Fruit fly (Drosophila melanogaster) whole organism, embryonic: ENCODE results near the gene aos.

Experiments
- Abd-B ChIP-seq: fragments of 200-800 bp; sonication (Bioruptor generic); optimal IDR thresholded peaks from 2 replicates; lab custom pipeline; 2018; ENCODE audit warnings: missing biosample characterization, mild to moderate bottlenecking, missing genetic modification characterization, moderate library complexity
- Asciz ChIP-seq: fragments of 200-800 bp; sonication (Bioruptor generic); optimal IDR thresholded peaks from 2 replicates; lab custom pipeline; 2017; ENCODE audit warnings: missing biosample characterization, mild to moderate bottlenecking, missing genetic modification characterization, missing genetic modification reagents
- CG11696 ChIP-seq: fragments of 200-800 bp; sonication (Bioruptor generic); IDR thresholded peaks from 2 replicates; pipeline ENCODE4 v1.3.6; 2022; ENCODE audit warnings: missing biosample characterization, missing genetic modification characterization
- CG13123 ChIP-seq: fragments of 200-800 bp; sonication (Bioruptor generic); optimal IDR thresholded peaks from 2 replicates; lab custom pipeline; 2016; ENCODE audit warnings: missing biosample characterization, missing genetic modification characterization
- CG14050 ChIP-seq: fragments of 200-800 bp; sonication (Bioruptor generic); IDR thresholded peaks from 3 replicates; pipeline ENCODE4 v1.3.6; 2022; ENCODE audit warnings: missing biosample characterization, missing genetic modification characterization
- CG14710 ChIP-seq: fragments of 200-800 bp; sonication (Bioruptor generic); optimal IDR thresholded peaks from 3 replicates; lab custom pipeline; 2019; ENCODE audit warnings: missing biosample characterization, mild to moderate bottlenecking, missing genetic modification characterization, moderate library complexity
- CG16863 ChIP-seq: fragments of 200-800 bp; sonication (Bioruptor generic); optimal IDR thresholded peaks from 3 replicates; lab custom pipeline; 2016; ENCODE audit warnings: missing biosample characterization, missing genetic modification characterization
- CG17802 ChIP-seq: fragments of 200-800 bp; sonication (Bioruptor generic); optimal IDR thresholded peaks from 2 replicates; lab custom pipeline; 2018; ENCODE audit warnings: missing biosample characterization, mild to moderate bottlenecking, missing genetic modification characterization, moderate library complexity
- CG17912 ChIP-seq: fragments of 200-800 bp; sonication (Bioruptor generic); optimal IDR thresholded peaks from 2 replicates; lab custom pipeline; 2018; ENCODE audit warnings: missing biosample characterization, mild to moderate bottlenecking, missing genetic modification characterization
- CG42726 ChIP-seq: fragments of 200-800 bp; sonication (Bioruptor generic); IDR thresholded peaks from 2 replicates; pipeline ENCODE4 v1.3.6; 2022; ENCODE audit warnings: missing biosample characterization, missing genetic modification characterization; ENCODE audit not compliant: partially characterized antibody
- CG4404 ChIP-seq: fragments of 200-800 bp; sonication (Bioruptor generic); IDR thresholded peaks from 2 replicates; pipeline ENCODE4 v1.3.6; 2022; ENCODE audit warnings: missing biosample characterization, missing genetic modification characterization
- CG9437 ChIP-seq: fragments of 200-800 bp; sonication (Bioruptor generic); optimal IDR thresholded peaks from 2 replicates; lab custom pipeline; 2018; ENCODE audit warnings: missing biosample characterization, mild to moderate bottlenecking, missing genetic modification characterization
- Dll ChIP-seq: fragments of 200-800 bp; sonication (Bioruptor generic); IDR thresholded peaks from 4 replicates; pipeline ENCODE4 v1.3.6; 2022; ENCODE audit warnings: missing biosample characterization, missing genetic modification characterization; ENCODE audit not compliant: partially characterized antibody
- Doc2 ChIP-seq: fragments of 200-800 bp; sonication (Bioruptor generic); IDR thresholded peaks from 2 replicates; pipeline ENCODE4 v1.3.6; 2022; ENCODE audit warnings: missing biosample characterization, missing genetic modification characterization
- Ets65A ChIP-seq: fragments of 200-800 bp; sonication (Bioruptor generic); peaks from one replicate; lab custom pipeline; 2016; ENCODE audit warnings: missing biosample characterization, missing genetic modification characterization
- H2.0 ChIP-seq: fragments of 200-800 bp; sonication (Bioruptor generic); IDR thresholded peaks from 2 replicates; pipeline ENCODE4 v1.3.6; 2022; ENCODE audit warnings: missing biosample characterization, missing genetic modification characterization
- Hr39 ChIP-seq: fragments of >200 bp; optimal IDR thresholded peaks from 2 replicates; lab custom pipeline; 2017
- Hr78 ChIP-seq, 2 experiments: fragments of 200-800 bp in 1 of 2; fragments of >200 bp in 1 of 2; sonication (Bioruptor generic) in 1 of 2; optimal IDR thresholded peaks; 2 replicates each; lab custom pipeline; 2017 to 2019; ENCODE audit warnings: missing biosample characterization in 2 of 2, missing genetic modification characterization in 2 of 2, mild to moderate bottlenecking in 1 of 2, moderate library complexity in 1 of 2
- Hsf ChIP-seq: fragments of 200-800 bp; sonication (Bioruptor generic); optimal IDR thresholded peaks from 3 replicates; lab custom pipeline; 2016; ENCODE audit warnings: missing biosample characterization, missing genetic modification characterization
- Max ChIP-seq: fragments of 200-800 bp; sonication (Bioruptor generic); optimal IDR thresholded peaks from 2 replicates; lab custom pipeline; 2016; ENCODE audit warnings: missing biosample characterization, mild to moderate bottlenecking, missing genetic modification characterization
- Oli ChIP-seq: fragments of 200-800 bp; sonication (Bioruptor generic); optimal IDR thresholded peaks from 2 replicates; lab custom pipeline; 2018; ENCODE audit warnings: missing biosample characterization, mild to moderate bottlenecking, missing genetic modification characterization, moderate library complexity
- PHDP ChIP-seq: fragments of 200-800 bp; sonication (Bioruptor generic); optimal IDR thresholded peaks from 3 replicates; lab custom pipeline; 2018; ENCODE audit warnings: missing biosample characterization, mild to moderate bottlenecking, missing genetic modification characterization, moderate library complexity
- Ravus ChIP-seq: fragments of 200-800 bp; sonication (Bioruptor generic); IDR thresholded peaks from 2 replicates; pipeline ENCODE4 v1.3.6; 2022; ENCODE audit warnings: missing biosample characterization, missing genetic modification characterization
- Six4 ChIP-seq: fragments of 200-800 bp; sonication (Bioruptor generic); optimal IDR thresholded peaks from 2 replicates; lab custom pipeline; 2016; ENCODE audit warnings: missing biosample characterization, missing genetic modification characterization
- Usf ChIP-seq: fragments of 200-800 bp; sonication (Bioruptor generic); optimal IDR thresholded peaks from 2 replicates; lab custom pipeline; 2017; ENCODE audit warnings: missing genotype, missing biosample characterization, missing genetic modification characterization
- ara ChIP-seq: fragments of 200-800 bp; sonication (Bioruptor generic); IDR thresholded peaks from 2 replicates; pipeline ENCODE4 v1.3.6; 2022; ENCODE audit warnings: missing biosample characterization, missing genetic modification characterization
- dmrt11E ChIP-seq: fragments of 200-800 bp; sonication (Bioruptor generic); optimal IDR thresholded peaks from 3 replicates; lab custom pipeline; 2018; ENCODE audit warnings: missing biosample characterization, mild to moderate bottlenecking, missing genetic modification characterization, moderate library complexity
- eve ChIP-seq, 2 experiments: fragments of >200 bp; optimal IDR thresholded peaks; 2 replicates each; lab custom pipeline; 2017; ENCODE audit warnings: missing biosample characterization in 2 of 2, missing genetic modification characterization in 2 of 2
- grn ChIP-seq: fragments of 200-800 bp; sonication (Bioruptor generic); optimal IDR thresholded peaks from 3 replicates; lab custom pipeline; 2017; ENCODE audit warnings: missing biosample characterization, missing genetic modification characterization
- gsb-n ChIP-seq: fragments of 200-800 bp; sonication (Bioruptor generic); optimal IDR thresholded peaks from 3 replicates; lab custom pipeline; 2018; ENCODE audit warnings: missing biosample characterization, mild to moderate bottlenecking, missing genetic modification characterization
- lbe ChIP-seq: fragments of 200-800 bp; sonication (Bioruptor generic); optimal IDR thresholded peaks from 2 replicates; lab custom pipeline; 2016; ENCODE audit warnings: missing biosample characterization, mild to moderate bottlenecking, missing genetic modification characterization
- nmo ChIP-seq: fragments of 200-800 bp; sonication (Bioruptor generic); optimal IDR thresholded peaks from 2 replicates; lab custom pipeline; 2018; ENCODE audit warnings: missing biosample characterization, mild to moderate bottlenecking, missing genetic modification characterization, moderate library complexity
- oc ChIP-seq: fragments of 200-800 bp; sonication (Bioruptor generic); optimal IDR thresholded peaks from 2 replicates; lab custom pipeline; 2018; ENCODE audit warnings: missing biosample characterization, mild to moderate bottlenecking, missing genetic modification characterization, moderate library complexity
- pita ChIP-seq: fragments of 200-800 bp; sonication (Bioruptor generic); optimal IDR thresholded peaks from 2 replicates; lab custom pipeline; 2017; ENCODE audit warnings: missing biosample characterization, mild to moderate bottlenecking, missing genetic modification characterization
- row ChIP-seq: fragments of 200-800 bp; sonication (Bioruptor generic); IDR thresholded peaks from 3 replicates; pipeline ENCODE4 v1.3.6; 2022; ENCODE audit warnings: missing biosample characterization, missing genetic modification characterization
- seq ChIP-seq: fragments of 200-800 bp; sonication (Bioruptor generic); IDR thresholded peaks from 2 replicates; pipeline ENCODE4 v1.3.6; 2022; ENCODE audit warnings: missing biosample characterization, missing genetic modification characterization
- slbo ChIP-seq: fragments of 200-800 bp; sonication (Bioruptor generic); IDR thresholded peaks from 2 replicates; pipeline ENCODE4 v1.3.6; 2022; ENCODE audit warnings: missing biosample characterization, missing genetic modification characterization
- ssp ChIP-seq: fragments of 200-800 bp; sonication (Bioruptor generic); IDR thresholded peaks from 2 replicates; pipeline ENCODE4 v1.3.6; 2022; ENCODE audit warnings: missing biosample characterization, missing genetic modification characterization
- tgo ChIP-seq: fragments of 200-800 bp; sonication (Bioruptor generic); IDR thresholded peaks from 3 replicates; pipeline ENCODE4 v1.3.6; 2022; ENCODE audit warnings: missing biosample characterization, missing genetic modification characterization
- tup ChIP-seq: fragments of 200-800 bp; sonication (Bioruptor generic); optimal IDR thresholded peaks from 2 replicates; lab custom pipeline; 2016; ENCODE audit warnings: missing biosample characterization, mild to moderate bottlenecking, missing genetic modification characterization, moderate library complexity
- tx ChIP-seq: fragments of 200-800 bp; sonication (Bioruptor generic); optimal IDR thresholded peaks from 2 replicates; lab custom pipeline; 2016; ENCODE audit warnings: missing biosample characterization, missing genetic modification characterization
- unpg ChIP-seq: fragments of 200-800 bp; sonication (Bioruptor generic); optimal IDR thresholded peaks from 3 replicates; lab custom pipeline; 2018; ENCODE audit warnings: missing biosample characterization, mild to moderate bottlenecking, missing genetic modification characterization, moderate library complexity
- wdn ChIP-seq: fragments of 200-800 bp; sonication (Bioruptor generic); IDR thresholded peaks from 2 replicates; pipeline ENCODE4 v1.3.6; 2022; ENCODE audit warnings: missing biosample characterization, missing genetic modification characterization
- wor ChIP-seq: fragments of 200-800 bp; sonication (Bioruptor generic); IDR thresholded peaks from 2 replicates; pipeline ENCODE4 v1.3.6; 2022; ENCODE audit warnings: missing biosample characterization, missing genetic modification characterization
- zen ChIP-seq: fragments of 200-800 bp; sonication (Bioruptor generic); optimal IDR thresholded peaks from 3 replicates; lab custom pipeline; 2018; ENCODE audit warnings: missing biosample characterization, mild to moderate bottlenecking, missing genetic modification characterization, moderate library complexity
- zen2 ChIP-seq: fragments of 200-800 bp; sonication (Bioruptor generic); IDR thresholded peaks from 3 replicates; pipeline ENCODE4 v1.3.6; 2022; ENCODE audit warnings: missing biosample characterization, missing genetic modification characterization; ENCODE audit not compliant: partially characterized antibody
- zfh1 ChIP-seq: fragments of 200-800 bp; sonication (Bioruptor generic); IDR thresholded peaks from 3 replicates; pipeline ENCODE4 v1.3.6; 2022; ENCODE audit warnings: missing biosample characterization, missing genetic modification characterization

aos gene

DNA sequence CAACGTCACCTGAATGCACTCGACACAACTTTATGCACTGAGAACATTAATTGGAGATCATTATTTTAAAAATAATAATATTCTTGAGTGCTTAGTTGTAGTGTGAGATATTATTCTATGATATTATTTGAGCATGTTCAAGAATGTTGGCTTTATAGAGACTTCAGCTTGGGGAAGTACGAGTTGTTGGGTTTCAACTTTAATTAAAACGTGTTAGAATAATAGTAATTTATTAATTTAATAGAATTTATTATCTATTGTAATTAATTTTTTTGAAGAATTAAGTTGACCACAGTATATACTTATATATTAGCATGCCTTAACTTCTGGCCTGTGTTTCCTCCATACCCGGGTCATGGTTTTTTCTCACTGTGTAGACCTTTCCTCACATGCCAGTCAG is 19.6 kb downstream of the aos start (continued):
- TF ChIP-seq Dll (GFP tag; lab: Robert Waterston, UW): no peak
- TF ChIP-seq Asciz (GFP tag; lab: Kevin White, UChicago): peak; percentile 38
- TF ChIP-seq, all 482 proteins: peak for 23

- peak; percentile 28 for TF ChIP-seq PHDP (tag; lab: Kevin White, UChicago)
- TF ChIP-seq Hsf (GFP tag; lab: Kevin White, UChicago): peak; percentile 4
- no peak for TF ChIP-seq wor (GFP tag; lab: Robert Waterston, UW)
- peak; percentile 35; the same call in 2 of the 3 replicates for TF ChIP-seq tgo (GFP tag; lab: Robert Waterston, UW)
- peak; percentile 65 for TF ChIP-seq dmrt11E (tag; lab: Kevin White, UChicago)
- no peak for TF ChIP-seq gsb-n (tag; lab: Kevin White, UChicago)
- peak; percentile 89 for TF ChIP-seq Ets65A (GFP tag; lab: Kevin White, UChicago)
- peak; percentile 5 for TF ChIP-seq oc (tag; lab: Kevin White, UChicago)
- TF ChIP-seq CG11696: 0 out of 2 replicates have a peak, but pooled peaks have one; percentile 14
- TF ChIP-seq ssp (GFP tag; lab: Robert Waterston, UW): peak; percentile 36; the same call in 1 of the 2 replicates
- no peak for TF ChIP-seq CG16863 (GFP tag; lab: Kevin White, UChicago)
- TF ChIP-seq seq (GFP tag; lab: Robert Waterston, UW): no peak
- peak; percentile 62 for TF ChIP-seq CG9437 (GFP tag; lab: Kevin White, UChicago)
- peak; percentile 5 for TF ChIP-seq Max (GFP tag; lab: Kevin White, UChicago)
- peak; percentile 56; the same call in 1 of the 3 replicates for TF ChIP-seq zen2 (GFP tag; lab: Robert Waterston, UW)
- TF ChIP-seq Six4 (GFP tag; lab: Kevin White, UChicago): no peak
- no peak for TF ChIP-seq tx (GFP tag; lab: Kevin White, UChicago)
- peak; percentile 6 for TF ChIP-seq CG17802
- peak in 1 of 2 experiments; percentile 69 for TF ChIP-seq eve (GFP tag; optimal IDR thresholded peaks at IDR 0.05; lab: Kevin White, UChicago)
- TF ChIP-seq pita: no peak
- no peak for TF ChIP-seq grn
- TF ChIP-seq zen (tag; lab: Kevin White, UChicago): peak; percentile 69
- no peak for TF ChIP-seq CG13123 (GFP tag; lab: Kevin White, UChicago)
- 0 out of 2 replicates have a peak, but pooled peaks have one; percentile 7 for TF ChIP-seq CG4404 (GFP tag; lab: Robert Waterston, UW)
- no peak for TF ChIP-seq tup (GFP tag; lab: Kevin White, UChicago)
- peak; percentile 60 for TF ChIP-seq Oli
- no peak for TF ChIP-seq CG14050 (GFP tag; lab: Robert Waterston, UW)
- no peak for TF ChIP-seq lbe (GFP tag; lab: Kevin White, UChicago)
- TF ChIP-seq ara: peak; percentile 62; the same call in 1 of the 2 replicates
- peak; percentile 33 for TF ChIP-seq Abd-B
- TF ChIP-seq Hr78 (GFP tag; optimal IDR thresholded peaks at IDR 0.05; lab: Kevin White, UChicago): peak in 1 of 2 experiments; percentile 8
- peak; percentile 66 for TF ChIP-seq nmo
- TF ChIP-seq CG14710 (tag; lab: Kevin White, UChicago): peak; percentile 56
- TF ChIP-seq Hr39 (lab: Kevin White, UChicago): no peak
- no peak for TF ChIP-seq Ravus (GFP tag; lab: Robert Waterston, UW)
- peak; percentile 16; the same call in 1 of the 2 replicates for TF ChIP-seq slbo (GFP tag; lab: Robert Waterston, UW)
- TF ChIP-seq row (GFP tag; lab: Robert Waterston, UW): peak; percentile 52; the same call in 2 of the 3 replicates
- TF ChIP-seq zfh1 (GFP tag; lab: Robert Waterston, UW): peak; percentile 57; the same call in 2 of the 3 replicates
- TF ChIP-seq Usf (GFP tag; lab: Kevin White, UChicago): no peak
- no peak for TF ChIP-seq Doc2
- peak; percentile 42 for TF ChIP-seq unpg
- TF ChIP-seq H2.0: peak; percentile 10; the same call in 1 of the 2 replicates
- TF ChIP-seq CG17912 (GFP tag; lab: Kevin White, UChicago): no peak
- no peak for TF ChIP-seq wdn
- no peak for TF ChIP-seq CG42726 (GFP tag; lab: Robert Waterston, UW)
Observed at dm6 chr3L:16451887-16452751, 31.3 kb downstream of the aos start, which contains the start of gene dsx-c73A. dsx-c73A (minus strand) TSS chr3L:16451958.
